Fruit fly (Drosophila melanogaster) whole organism, embryonic: ENCODE data around the gene FASN2.

Experiments
- CG4730 ChIP-seq: fragments of 200-800 bp; sonication (Bioruptor generic); IDR thresholded peaks from 2 replicates; pipeline ENCODE4 v1.3.6; 2022; ENCODE audit warnings: missing biosample characterization, missing genetic modification characterization
- Dip3 ChIP-seq: fragments of 200-800 bp; sonication (Bioruptor generic); optimal IDR thresholded peaks from 3 replicates; lab custom pipeline; 2016; ENCODE audit warnings: missing biosample characterization, missing genetic modification characterization
- Kr ChIP-seq: fragments of 200-800 bp; sonication (Bioruptor generic); optimal IDR thresholded peaks from 2 replicates; lab custom pipeline; 2017; ENCODE audit warnings: missing biosample characterization, mild to moderate bottlenecking, missing genetic modification characterization
- Med ChIP-seq: fragments of 200-800 bp; sonication (Bioruptor generic); peaks from one replicate; lab custom pipeline; 2016; ENCODE audit warnings: missing biosample characterization, missing genetic modification characterization, mild to moderate bottlenecking, inconsistent platforms, moderate library complexity
- bcd ChIP-seq: fragments of 200-800 bp; sonication (Bioruptor generic); optimal IDR thresholded peaks from 2 replicates; lab custom pipeline; 2017; ENCODE audit warnings: missing biosample characterization, mild to moderate bottlenecking, missing genetic modification characterization
- dimm ChIP-seq: fragments of 200-800 bp; sonication (Bioruptor generic); IDR thresholded peaks from 2 replicates; pipeline ENCODE4 v1.3.6; 2022; ENCODE audit warnings: missing biosample characterization, missing genetic modification characterization
- ham ChIP-seq: fragments of 200-800 bp; sonication (Bioruptor generic); IDR thresholded peaks from 2 replicates; pipeline ENCODE4 v1.3.6; 2022; ENCODE audit warnings: missing biosample characterization, missing genetic modification characterization
- pan ChIP-seq, 4 experiments: fragments of >200 bp in 3 of 4; fragments of 200-800 bp in 1 of 4; sonication (Bioruptor generic) in 1 of 4; optimal IDR thresholded peaks in 3 of 4; IDR thresholded peaks in 1 of 4; 2 replicates each; pipeline versions ENCODE4 v1.3.6 to Lab custom; 2017 to 2022; ENCODE audit warnings: missing biosample characterization in 2 of 4, missing genetic modification characterization in 2 of 4, mixed read lengths in 1 of 4
- vnd ChIP-seq: fragments of 200-800 bp; sonication (Bioruptor generic); IDR thresholded peaks from 3 replicates; pipeline ENCODE4 v1.3.6; 2022; ENCODE audit warnings: missing biosample characterization, missing genetic modification characterization; ENCODE audit not compliant: partially characterized antibody

- TF ChIP-seq Med (GFP tag; lab: Kevin White, UChicago): no peak
- TF ChIP-seq Kr (GFP tag; lab: Kevin White, UChicago): no peak
- no peak for TF ChIP-seq CG4730 (GFP tag; lab: Robert Waterston, UW)
- TF ChIP-seq vnd: no peak
- no peak for TF ChIP-seq bcd (GFP tag; lab: Kevin White, UChicago)
- no peak for TF ChIP-seq dimm (GFP tag; lab: Robert Waterston, UW)
- no peak for TF ChIP-seq Dip3
- no peak for TF ChIP-seq pan (optimal IDR thresholded peaks at IDR 0.05; lab: Kevin White, UChicago)
- TF ChIP-seq pan (GFP tag; optimal IDR thresholded peaks at IDR 0.05 in 1 of 2, IDR thresholded peaks at IDR 0.05 in 1 of 2): no peak
- TF ChIP-seq ham: no peak
Observed at dm6 chr2L:3059624-3059919, 15.8 kb downstream of the FASN2 start.
